Worm (Caenorhabditis elegans) whole organism, L3 larva: ENCODE data around the gene T08G5.15.
"Not testable (repeated sequence)": the region's sequence is repeated elsewhere in the genome, so short reads cannot be mapped to it uniquely, and the experiment has no call there.

Source experiments
- R02D3.7 ChIP-seq: fragments of 150-350 bp; optimal IDR thresholded peaks from 2 replicates; lab custom pipeline; 2014; ENCODE audit warnings: missing biosample characterization, missing genetic modification characterization
- ZK546.5 ChIP-seq: sonication (generic microtip); optimal IDR thresholded peaks from 2 replicates; lab custom pipeline; 2017; ENCODE audit warnings: missing biosample characterization, missing genetic modification characterization
- eor-1 ChIP-seq, 2 experiments: fragments of 150-350 bp; optimal IDR thresholded peaks; 2 replicates each; lab custom pipeline; 2014 to 2018; ENCODE audit warnings: missing biosample characterization in 2 of 2, missing genetic modification characterization in 2 of 2
- fos-1 ChIP-seq: fragments of 150-350 bp; optimal IDR thresholded peaks from 2 replicates; lab custom pipeline; 2014; ENCODE audit warnings: missing biosample characterization, missing genetic modification characterization
- nhr-12 ChIP-seq: fragments of 150-350 bp; optimal IDR thresholded peaks from 2 replicates; lab custom pipeline; 2014; ENCODE audit warnings: missing biosample characterization, missing genetic modification characterization
- nhr-28 ChIP-seq: fragments of 150-350 bp; optimal IDR thresholded peaks from 2 replicates; lab custom pipeline; 2014; ENCODE audit warnings: missing biosample characterization, missing genetic modification characterization

DNA sequence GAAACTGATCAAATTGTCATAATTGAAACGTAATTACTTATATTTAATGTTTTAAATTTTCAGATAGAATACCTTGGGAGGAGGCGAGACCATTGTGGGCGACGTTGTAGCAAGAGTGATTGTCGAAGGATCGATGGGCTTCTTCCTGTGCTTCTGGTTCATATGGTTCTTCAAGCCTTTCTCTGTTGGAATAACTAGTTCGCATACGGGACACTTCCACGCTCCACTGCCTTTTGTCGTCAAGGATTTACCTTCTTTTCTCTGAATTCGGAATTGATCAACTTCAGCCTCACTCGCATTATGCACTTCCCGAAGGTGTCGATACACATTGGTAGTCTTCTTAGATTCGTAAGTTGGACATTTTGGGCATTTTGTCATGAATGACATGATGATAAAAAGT is 26.3 kb upstream of the T08G5.15 start, which contains the start of gene F58D12.1:
- TF ChIP-seq fos-1 (tag; lab: Kevin White, UChicago); R02D3.7 (tag; lab: Kevin White, UChicago); nhr-12; nhr-28; eor-1 (tag; optimal IDR thresholded peaks at IDR 0.05; lab: Kevin White, UChicago); ZK546.5 (tag; lab: Kevin White, UChicago): not testable (repeated sequence)
